Fruit fly (Drosophila melanogaster) whole organism, embryonic: Measurements from ENCODE around the gene CG8509.

Experiments used
- Bdp1 ChIP-seq: fragments of 200-800 bp; sonication (Bioruptor generic); optimal IDR thresholded peaks from 3 replicates; lab custom pipeline; 2016; ENCODE audit warnings: missing biosample characterization, missing genetic modification characterization
- CG10366 ChIP-seq: fragments of 200-800 bp; sonication (Bioruptor generic); IDR thresholded peaks from 2 replicates; pipeline ENCODE4 v1.3.6; 2022; ENCODE audit warnings: missing biosample characterization, missing genetic modification characterization
- CG12942 ChIP-seq: fragments of 200-800 bp; sonication (Bioruptor generic); optimal IDR thresholded peaks from 3 replicates; lab custom pipeline; 2016; ENCODE audit warnings: missing biosample characterization, missing genetic modification characterization
- CG13123 ChIP-seq: fragments of 200-800 bp; sonication (Bioruptor generic); optimal IDR thresholded peaks from 2 replicates; lab custom pipeline; 2016; ENCODE audit warnings: missing biosample characterization, missing genetic modification characterization
- CG18011 ChIP-seq: fragments of 200-800 bp; sonication (Bioruptor generic); optimal IDR thresholded peaks from 2 replicates; lab custom pipeline; 2017; ENCODE audit warnings: missing biosample characterization, missing genetic modification characterization, mild to moderate bottlenecking, moderate library complexity, missing genotype
- CG3281 ChIP-seq: fragments of 200-800 bp; sonication (Bioruptor generic); optimal IDR thresholded peaks from 3 replicates; lab custom pipeline; 2017; ENCODE audit warnings: missing biosample characterization, mild to moderate bottlenecking, missing genetic modification characterization
- CG4617 ChIP-seq: fragments of 200-800 bp; sonication (Bioruptor generic); optimal IDR thresholded peaks from 3 replicates; lab custom pipeline; 2016; ENCODE audit warnings: missing biosample characterization, missing genetic modification characterization, borderline replicate concordance
- E2f1 ChIP-seq: fragments of 200-800 bp; sonication (Bioruptor generic); IDR thresholded peaks from 2 replicates; pipeline ENCODE4 v1.3.6; 2022; ENCODE audit warnings: missing biosample characterization, missing genetic modification characterization
- ac ChIP-seq: fragments of 200-800 bp; sonication (Bioruptor generic); optimal IDR thresholded peaks from 3 replicates; lab custom pipeline; 2017; ENCODE audit warnings: missing biosample characterization, mild to moderate bottlenecking, missing genetic modification characterization
- ap ChIP-seq: fragments of 200-800 bp; sonication (Bioruptor generic); IDR thresholded peaks from 2 replicates; pipeline ENCODE4 v1.3.6; 2022; ENCODE audit warnings: missing biosample characterization, missing genetic modification characterization
- ci ChIP-seq: fragments of 200-800 bp; sonication (Bioruptor generic); IDR thresholded peaks from 3 replicates; pipeline ENCODE4 v1.3.6; 2022; ENCODE audit warnings: missing biosample characterization, missing genetic modification characterization
- gem ChIP-seq: fragments of 200-800 bp; sonication (Bioruptor generic); optimal IDR thresholded peaks from 2 replicates; lab custom pipeline; 2019; ENCODE audit warnings: missing biosample characterization, mild to moderate bottlenecking, missing genetic modification characterization, moderate library complexity
- pfk ChIP-seq: fragments of 200-800 bp; sonication (Bioruptor generic); optimal IDR thresholded peaks from 2 replicates; lab custom pipeline; 2018; ENCODE audit warnings: missing biosample characterization, mild to moderate bottlenecking, missing genetic modification characterization, moderate library complexity
- sim ChIP-seq: fragments of 200-800 bp; sonication (Bioruptor generic); IDR thresholded peaks from 2 replicates; pipeline ENCODE4 v1.3.6; 2022; ENCODE audit warnings: missing biosample characterization, missing genetic modification characterization

DNA sequence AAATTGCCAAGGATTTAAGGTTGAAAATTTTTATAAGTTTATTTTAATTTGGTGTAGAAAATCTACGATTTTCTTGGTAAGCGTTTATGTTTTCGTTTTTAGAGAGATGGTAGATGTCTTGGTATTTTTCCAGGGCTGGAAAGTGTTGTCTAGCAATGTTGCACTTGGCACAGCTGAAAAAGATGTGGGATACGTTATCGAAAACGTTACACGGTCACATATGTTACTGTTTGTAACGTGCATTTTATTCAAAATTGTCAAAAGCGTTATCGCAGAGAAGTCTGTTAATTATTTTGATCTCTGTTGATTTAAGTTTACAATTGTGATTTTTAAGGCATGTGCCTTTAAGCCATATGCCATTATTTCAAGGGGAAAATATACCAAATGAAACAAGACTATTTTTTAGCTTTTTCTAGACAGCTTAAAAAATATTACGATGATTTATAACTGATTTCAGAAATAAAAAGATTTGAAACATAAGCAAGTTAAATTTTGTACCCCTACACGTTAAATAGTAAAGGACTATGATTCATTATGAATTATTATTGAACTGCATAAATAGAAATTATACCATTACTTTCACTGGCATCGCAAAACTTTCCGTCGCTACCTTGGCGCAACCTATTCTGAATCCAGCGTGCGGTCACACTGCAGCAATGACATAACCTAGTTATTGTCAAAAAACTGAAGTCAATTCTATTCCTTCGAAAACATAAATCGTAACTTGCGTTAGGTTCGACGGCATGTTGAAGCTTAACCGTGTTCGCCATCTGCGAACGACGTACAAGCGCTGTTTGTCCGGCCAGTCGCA lies 23.7 kb upstream of the CG8509 start, which contains the start of the genes Paf-AHalpha and mRpS30:
- TF ChIP-seq CG10366 (GFP tag; lab: Robert Waterston, UW), result no peak
- TF ChIP-seq CG12942 (GFP tag; lab: Kevin White, UChicago), result no peak
- no peak for TF ChIP-seq Bdp1
- no peak for TF ChIP-seq sim (GFP tag; lab: Robert Waterston, UW)
- TF ChIP-seq CG18011 (GFP tag; lab: Kevin White, UChicago), result no peak
- TF ChIP-seq E2f1 (GFP tag; lab: Robert Waterston, UW), result no peak
- TF ChIP-seq ap (GFP tag; lab: Robert Waterston, UW), result no peak
- TF ChIP-seq pfk (GFP tag; lab: Kevin White, UChicago), result no peak
- no peak for TF ChIP-seq ac (GFP tag; lab: Kevin White, UChicago)
- TF ChIP-seq gem (tag; lab: Kevin White, UChicago), result no peak
- TF ChIP-seq CG13123 (GFP tag; lab: Kevin White, UChicago), result no peak
- no peak for TF ChIP-seq ci
- peak; percentile 61 for TF ChIP-seq CG4617 (GFP tag; lab: Kevin White, UChicago)
- no peak for TF ChIP-seq CG3281 (GFP tag; lab: Kevin White, UChicago)
